Fruit fly (Drosophila melanogaster) whole organism, pupa: ENCODE measurements around the gene Duox.

Source experiments
- CG10348 ChIP-seq: fragments of 200-800 bp; sonication (Bioruptor generic); IDR thresholded peaks from 2 replicates; pipeline ENCODE4 v1.3.6; 2022; ENCODE audit warnings: missing biosample characterization, missing genetic modification characterization
- CG12605 ChIP-seq: fragments of 200-800 bp; sonication (Bioruptor generic); IDR thresholded peaks from 2 replicates; pipeline ENCODE4 v1.3.6; 2022; ENCODE audit warnings: missing biosample characterization, missing genetic modification characterization
- CG13204 ChIP-seq: fragments of 200-800 bp; sonication (Bioruptor generic); optimal IDR thresholded peaks from 2 replicates; lab custom pipeline; 2018; ENCODE audit warnings: missing biosample characterization, mild to moderate bottlenecking, missing genetic modification characterization, moderate library complexity
- CG14655 ChIP-seq: fragments of 200-800 bp; sonication (Bioruptor generic); optimal IDR thresholded peaks from 3 replicates; lab custom pipeline; 2017; ENCODE audit warnings: mild to moderate bottlenecking, missing biosample characterization, missing genetic modification reagents, missing genetic modification characterization
- CG15710 ChIP-seq: fragments of 200-800 bp; sonication (Bioruptor generic); optimal IDR thresholded peaks from 2 replicates; lab custom pipeline; 2018; ENCODE audit warnings: missing biosample characterization, mild to moderate bottlenecking, missing genetic modification characterization, moderate library complexity
- CG17806 ChIP-seq: fragments of 200-800 bp; sonication (Bioruptor generic); optimal IDR thresholded peaks from 2 replicates; lab custom pipeline; 2018; ENCODE audit warnings: missing biosample characterization, mild to moderate bottlenecking, missing genetic modification characterization, moderate library complexity
- CG32121 ChIP-seq: fragments of 200-800 bp; sonication (Bioruptor generic); IDR thresholded peaks from 2 replicates; pipeline ENCODE4 v1.3.6; 2022; ENCODE audit warnings: missing biosample characterization, missing genetic modification characterization
- CG34367 ChIP-seq: fragments of 200-800 bp; sonication (Bioruptor generic); optimal IDR thresholded peaks from 2 replicates; lab custom pipeline; 2018; ENCODE audit warnings: missing biosample characterization, mild to moderate bottlenecking, missing genetic modification characterization
- CG4496 ChIP-seq: fragments of 200-800 bp; sonication (Bioruptor generic); IDR thresholded peaks from 3 replicates; pipeline ENCODE4 v1.3.6; 2022; ENCODE audit warnings: missing biosample characterization, missing genetic modification characterization
- CG8159 ChIP-seq: fragments of 200-800 bp; sonication (Bioruptor generic); optimal IDR thresholded peaks from 3 replicates; lab custom pipeline; 2018; ENCODE audit warnings: missing biosample characterization, mild to moderate bottlenecking, missing genetic modification characterization, moderate library complexity
- CG8301 ChIP-seq: fragments of 200-800 bp; sonication (Bioruptor generic); optimal IDR thresholded peaks from 2 replicates; lab custom pipeline; 2018; ENCODE audit warnings: missing biosample characterization, mild to moderate bottlenecking, missing genetic modification characterization
- CG9948 ChIP-seq: fragments of 200-800 bp; sonication (Bioruptor generic); optimal IDR thresholded peaks from 2 replicates; lab custom pipeline; 2018; ENCODE audit warnings: missing biosample characterization, mild to moderate bottlenecking, missing genetic modification characterization, moderate library complexity
- D1 ChIP-seq: fragments of 200-800 bp; sonication (Bioruptor generic); optimal IDR thresholded peaks from 2 replicates; lab custom pipeline; 2018; ENCODE audit warnings: missing biosample characterization, mild to moderate bottlenecking, missing genetic modification characterization, moderate library complexity
- EcR ChIP-seq: fragments of 200-800 bp; sonication (Bioruptor generic); optimal IDR thresholded peaks from 3 replicates; lab custom pipeline; 2019; ENCODE audit warnings: missing biosample characterization, missing genetic modification characterization, mild to moderate bottlenecking, moderate library complexity, missing genetic modification reagents
- Ets98B ChIP-seq: fragments of 200-800 bp; sonication (Bioruptor generic); IDR thresholded peaks from 2 replicates; pipeline ENCODE4 v1.3.6; 2022; ENCODE audit warnings: missing biosample characterization, missing genetic modification characterization
- Pif1A ChIP-seq: fragments of 200-800 bp; sonication (Bioruptor generic); optimal IDR thresholded peaks from 3 replicates; lab custom pipeline; 2016; ENCODE audit warnings: missing biosample characterization, missing genetic modification characterization
- Pif1B ChIP-seq: fragments of 200-800 bp; sonication (Bioruptor generic); optimal IDR thresholded peaks from 3 replicates; lab custom pipeline; 2016; ENCODE audit warnings: missing biosample characterization, missing genetic modification characterization
- Snoo ChIP-seq: fragments of 200-800 bp; sonication (Bioruptor generic); optimal IDR thresholded peaks from 3 replicates; lab custom pipeline; 2017; ENCODE audit warnings: missing biosample characterization, mild to moderate bottlenecking, missing genetic modification characterization, inconsistent platforms
- fd96Ca ChIP-seq: fragments of 200-800 bp; sonication (Bioruptor generic); IDR thresholded peaks from 3 replicates; pipeline ENCODE4 v1.3.6; 2022; ENCODE audit warnings: missing biosample characterization, missing genetic modification characterization
- gl ChIP-seq: fragments of 200-800 bp; sonication (Bioruptor generic); optimal IDR thresholded peaks from 2 replicates; lab custom pipeline; 2018; ENCODE audit warnings: missing biosample characterization, mild to moderate bottlenecking, missing genetic modification characterization
- rn ChIP-seq: fragments of 200-800 bp; sonication (Bioruptor generic); IDR thresholded peaks from 2 replicates; pipeline ENCODE4 v1.3.6; 2022; ENCODE audit warnings: missing biosample characterization, missing genetic modification characterization

Duox gene

DNA sequence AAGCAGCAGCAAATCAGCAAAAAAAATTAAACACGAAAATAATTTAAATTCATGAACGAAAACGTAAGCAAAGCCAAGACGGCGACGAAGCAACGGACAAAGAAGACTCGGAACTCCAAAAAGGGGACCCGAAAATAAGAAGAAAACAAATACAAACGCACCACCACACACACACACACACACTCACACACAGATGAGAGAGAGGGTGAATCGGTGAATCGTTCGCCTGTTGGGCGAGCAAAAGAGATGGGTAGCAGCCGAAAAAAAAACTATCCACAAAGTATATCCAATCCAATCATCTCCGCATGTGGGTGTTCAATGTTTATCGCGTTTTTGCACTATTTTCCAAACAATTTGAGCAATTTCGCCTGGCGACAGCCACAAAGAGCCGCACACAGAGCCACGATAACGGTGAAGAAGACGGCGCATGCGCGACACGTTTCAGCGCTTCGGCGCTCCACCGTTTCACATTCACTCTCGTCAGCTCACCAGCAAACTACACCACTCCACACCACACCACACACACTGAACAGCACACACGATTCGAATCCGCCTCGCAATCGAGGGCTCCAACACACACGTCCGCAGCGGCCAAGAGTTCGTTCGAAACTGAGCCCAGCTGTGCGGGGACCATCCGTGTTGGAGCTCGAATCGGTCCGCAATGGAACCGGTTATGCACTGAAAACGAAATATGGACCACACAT is at the start of gene Duox:
Gene Duox (minus strand): TSS at position 612 of the 704 bp plus-strand sequence.
- TF ChIP-seq CG15710: no peak
- 0 out of 3 replicates have a peak, but pooled peaks have one; percentile 73 for TF ChIP-seq CG4496 (GFP tag; lab: Robert Waterston, UW)
- TF ChIP-seq, all 21 proteins: peak for 1

DNA sequence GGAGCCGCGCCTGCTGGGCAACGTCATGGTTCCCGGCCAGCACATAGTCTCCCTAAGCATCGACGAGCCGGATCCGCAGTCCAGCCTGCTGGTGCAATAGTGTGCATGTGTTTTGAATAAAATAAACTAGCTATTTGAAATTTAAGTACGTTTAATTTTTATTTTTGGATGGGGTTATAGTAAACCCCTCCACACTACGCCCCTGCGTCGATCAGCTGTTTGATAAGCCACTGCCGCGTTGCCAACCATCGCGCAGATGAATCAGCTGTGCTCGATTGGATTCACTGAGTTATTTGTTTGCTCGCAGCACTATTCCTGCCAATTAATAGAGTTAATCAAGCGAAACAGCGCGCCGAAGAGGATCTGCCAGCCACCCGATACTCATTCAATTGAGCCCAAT is 48.8 kb upstream of the Duox start, which contains the start of gene RabGGTb:
Gene RabGGTb (plus strand): TSS at position 254 of the 400 bp plus-strand sequence.
- TF ChIP-seq Snoo (tag; lab: Kevin White, UChicago) (peak; percentile 22), CG17806 (tag; lab: Kevin White, UChicago) (peak; percentile 32), CG15710 (peak; percentile 37), CG12605 (GFP tag; lab: Robert Waterston, UW) (peak; percentile 49), Ets98B (peak; percentile 82), Pif1B (GFP tag; lab: Kevin White, UChicago) (peak; percentile 11), rn (GFP tag; lab: Robert Waterston, UW) (0 out of 2 replicates have a peak, but pooled peaks have one; percentile 40), CG10348 (GFP tag; lab: Robert Waterston, UW) (no peak), CG8159 (tag; lab: Kevin White, UChicago) (peak; percentile 34), Pif1A (GFP tag; lab: Kevin White, UChicago) (peak; percentile 30), gl (tag; lab: Kevin White, UChicago) (no peak), CG9948 (tag; lab: Kevin White, UChicago) (peak; percentile 17), CG4496 (GFP tag; lab: Robert Waterston, UW) (peak; percentile 83), CG8301 (peak; percentile 31), CG14655 (no peak), fd96Ca (GFP tag; lab: Robert Waterston, UW) (peak; percentile 83), D1 (no peak), CG34367 (tag; lab: Kevin White, UChicago) (peak; percentile 25), CG13204 (no peak), CG32121 (GFP tag; lab: Robert Waterston, UW) (peak; percentile 68), EcR (GFP tag; lab: Kevin White, UChicago) (no peak)
- TF ChIP-seq, all 21 proteins: peak for 15

DNA sequence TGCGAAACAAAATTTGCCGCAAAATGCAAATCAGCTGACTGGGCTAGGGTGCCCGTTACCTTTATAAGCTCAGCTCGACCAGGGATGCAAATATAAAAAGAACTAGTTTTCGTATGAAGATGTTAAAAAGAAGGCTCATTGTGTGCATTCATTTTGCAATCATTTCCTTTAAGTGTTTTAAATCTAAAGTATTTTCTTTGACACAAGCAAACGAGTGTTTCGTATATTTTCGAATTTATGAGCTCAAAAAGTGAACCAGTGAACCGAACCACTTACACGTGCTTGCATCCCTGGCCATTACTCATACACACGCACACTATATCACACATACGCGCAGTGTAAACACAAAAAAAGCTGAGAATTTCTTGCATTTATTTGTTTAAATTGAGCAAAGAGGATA is 48.1 kb upstream of the Duox start, which contains the start of the genes Prx6a and Sbat:
Gene Prx6a (minus strand): TSS at position 45 of the 400 bp plus-strand sequence.
Gene Sbat (plus strand): TSS at position 157 of the 400 bp plus-strand sequence.
- TF ChIP-seq fd96Ca (GFP tag; lab: Robert Waterston, UW): peak; percentile 34; the same call in 1 of the 3 replicates
- peak; percentile 51 for TF ChIP-seq CG9948 (tag; lab: Kevin White, UChicago)
- peak; percentile 68 for TF ChIP-seq Snoo (tag; lab: Kevin White, UChicago)
- TF ChIP-seq CG17806 (tag; lab: Kevin White, UChicago): peak; percentile 67
- peak; percentile 60 for TF ChIP-seq CG32121 (GFP tag; lab: Robert Waterston, UW)
- TF ChIP-seq CG14655: no peak
- TF ChIP-seq rn (GFP tag; lab: Robert Waterston, UW): no peak
- TF ChIP-seq CG8301: peak; percentile 55
- TF ChIP-seq CG13204: no peak
- TF ChIP-seq gl (tag; lab: Kevin White, UChicago): peak; percentile 16
- TF ChIP-seq Ets98B: peak; percentile 24; the same call in 1 of the 2 replicates
- no peak for TF ChIP-seq EcR (GFP tag; lab: Kevin White, UChicago)
- no peak for TF ChIP-seq CG10348 (GFP tag; lab: Robert Waterston, UW)
- TF ChIP-seq CG8159 (tag; lab: Kevin White, UChicago): peak; percentile 70
- TF ChIP-seq CG4496 (GFP tag; lab: Robert Waterston, UW): peak; percentile 13; the same call in 1 of the 3 replicates
- TF ChIP-seq Pif1A (GFP tag; lab: Kevin White, UChicago): peak; percentile 48
- peak; percentile 69 for TF ChIP-seq CG15710
- peak; percentile 54 for TF ChIP-seq CG34367 (tag; lab: Kevin White, UChicago)

DNA sequence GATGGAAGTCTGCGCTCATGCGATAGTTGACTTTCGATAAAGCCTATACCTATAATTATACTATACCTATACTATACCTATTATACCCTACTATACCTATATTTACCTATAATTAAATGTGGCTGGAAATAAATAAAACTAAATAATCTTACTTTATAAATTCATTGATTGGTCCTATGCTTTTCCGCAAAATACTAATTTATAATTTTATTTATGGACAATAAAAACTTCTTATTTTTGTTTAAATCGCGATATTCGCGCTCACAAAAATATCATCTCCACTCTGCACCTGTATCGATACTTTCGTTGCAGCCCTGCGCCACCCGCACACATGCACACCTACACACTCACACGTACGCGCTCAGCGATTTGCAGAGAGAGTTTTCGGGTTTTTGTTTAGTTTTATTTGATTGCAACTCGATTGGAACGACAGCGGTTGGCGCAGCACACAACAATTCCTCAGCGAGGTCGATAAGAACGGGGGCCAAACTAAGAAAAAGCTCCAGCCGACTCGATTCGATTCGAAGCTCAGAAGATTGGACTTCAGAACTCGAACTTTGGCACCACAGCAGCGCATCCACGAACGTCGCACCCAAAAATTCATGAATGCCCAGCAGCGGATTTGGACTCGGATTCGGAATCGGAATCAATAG is 44.6 kb upstream of the Duox start, which contains the start of gene CG8814:
Gene CG8814 (plus strand): TSS at position 349 of the 653 bp plus-strand sequence.
- peak; percentile 53 for TF ChIP-seq Snoo (tag; lab: Kevin White, UChicago)
- peak; percentile 79 for TF ChIP-seq Ets98B
- TF ChIP-seq CG15710: peak; percentile 45
- no peak for TF ChIP-seq CG10348 (GFP tag; lab: Robert Waterston, UW)
- peak; percentile 7 for TF ChIP-seq EcR (GFP tag; lab: Kevin White, UChicago)
- TF ChIP-seq CG4496 (GFP tag; lab: Robert Waterston, UW): peak; percentile 85
- TF ChIP-seq CG12605 (GFP tag; lab: Robert Waterston, UW): peak; percentile 86
- no peak for TF ChIP-seq CG13204
- TF ChIP-seq Pif1A (GFP tag; lab: Kevin White, UChicago): peak; percentile 58
- peak; percentile 20 for TF ChIP-seq CG9948 (tag; lab: Kevin White, UChicago)
- TF ChIP-seq CG32121 (GFP tag; lab: Robert Waterston, UW): peak; percentile 63; the same call in 1 of the 2 replicates
- peak; percentile 52 for TF ChIP-seq CG8301
- TF ChIP-seq rn (GFP tag; lab: Robert Waterston, UW): no peak
- peak; percentile 63 for TF ChIP-seq CG14655
- TF ChIP-seq CG34367 (tag; lab: Kevin White, UChicago): no peak
- TF ChIP-seq fd96Ca (GFP tag; lab: Robert Waterston, UW): peak; percentile 67; the same call in 1 of the 3 replicates
- TF ChIP-seq Pif1B (GFP tag; lab: Kevin White, UChicago): peak; percentile 35
- peak; percentile 3 for TF ChIP-seq CG17806 (tag; lab: Kevin White, UChicago)
- TF ChIP-seq D1: no peak
- peak; percentile 43 for TF ChIP-seq CG8159 (tag; lab: Kevin White, UChicago)
- TF ChIP-seq gl (tag; lab: Kevin White, UChicago): peak; percentile 85

DNA sequence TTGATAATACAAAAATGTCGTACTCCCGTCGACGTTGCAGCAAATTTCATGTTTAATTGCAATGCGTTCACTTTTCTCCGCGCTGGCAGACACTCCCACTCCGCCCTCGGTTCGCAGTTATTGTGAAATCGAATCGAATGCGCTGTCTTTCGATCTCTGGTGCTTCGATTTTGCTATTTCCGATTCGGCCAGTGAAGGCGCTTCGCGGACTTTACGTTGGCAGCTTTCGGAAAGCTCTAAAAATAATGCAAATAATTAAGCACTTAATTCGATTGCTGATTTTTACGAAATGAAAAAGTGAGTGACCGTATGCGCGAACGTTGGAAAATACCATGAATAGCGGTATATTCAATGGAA is 44.1 kb upstream of the Duox start, which contains the start of gene Ifrd1:
Gene Ifrd1 (minus strand): TSS at position 305 of the 357 bp plus-strand sequence.
- TF ChIP-seq Snoo (tag; lab: Kevin White, UChicago) (no peak), CG10348 (GFP tag; lab: Robert Waterston, UW) (no peak), Pif1B (GFP tag; lab: Kevin White, UChicago) (no peak), Ets98B (no peak), gl (tag; lab: Kevin White, UChicago) (no peak), CG8159 (tag; lab: Kevin White, UChicago) (no peak), D1 (no peak), EcR (GFP tag; lab: Kevin White, UChicago) (no peak), rn (GFP tag; lab: Robert Waterston, UW) (no peak), CG9948 (tag; lab: Kevin White, UChicago) (no peak), CG8301 (no peak), CG15710 (no peak), CG13204 (no peak), CG14655 (no peak), CG12605 (GFP tag; lab: Robert Waterston, UW) (no peak), Pif1A (GFP tag; lab: Kevin White, UChicago) (no peak), CG4496 (GFP tag; lab: Robert Waterston, UW) (no peak), CG17806 (tag; lab: Kevin White, UChicago) (no peak)
